Worm (Caenorhabditis elegans) whole organism, late embryonic: Measurements from ENCODE around the gene F43E2.11.

Source experiments
- C08G9.2 ChIP-seq: sonication (generic microtip); optimal IDR thresholded peaks from 2 replicates; lab custom pipeline; 2016; ENCODE audit warnings: mild to moderate bottlenecking, missing genetic modification characterization, moderate library complexity, missing compliant biosample characterization
- F13H6.1 ChIP-seq: sonication (generic microtip); optimal IDR thresholded peaks from 2 replicates; lab custom pipeline; 2016; ENCODE audit warnings: missing genetic modification characterization, missing compliant biosample characterization
- K09A11.1 ChIP-seq: sonication (generic microtip); optimal IDR thresholded peaks from 2 replicates; lab custom pipeline; 2017; ENCODE audit warnings: antibody characterized with exemption, mild to moderate bottlenecking, missing genetic modification characterization, missing compliant biosample characterization; ENCODE audit not compliant: insufficient read depth
- ahr-1 ChIP-seq: sonication (generic microtip); optimal IDR thresholded peaks from 2 replicates; lab custom pipeline; 2016; ENCODE audit warnings: missing genetic modification characterization, missing compliant biosample characterization
- ceh-18 ChIP-seq: sonication (generic microtip); optimal IDR thresholded peaks from 2 replicates; lab custom pipeline; 2016; ENCODE audit warnings: missing genetic modification characterization, missing compliant biosample characterization
- ceh-19 ChIP-seq: fragments of 200-800 bp; sonication (Bioruptor generic); optimal IDR thresholded peaks from 2 replicates; lab custom pipeline; 2018; ENCODE audit warnings: mild to moderate bottlenecking, missing genetic modification characterization, missing compliant biosample characterization
- ceh-2 ChIP-seq: sonication (generic microtip); optimal IDR thresholded peaks from 2 replicates; lab custom pipeline; 2016; ENCODE audit warnings: missing genotype, missing genetic modification characterization, missing compliant biosample characterization
- ceh-24 ChIP-seq: sonication (generic microtip); optimal IDR thresholded peaks from 2 replicates; lab custom pipeline; 2016; ENCODE audit warnings: mild to moderate bottlenecking, missing genetic modification characterization, missing compliant biosample characterization
- ceh-31 ChIP-seq: sonication (generic microtip); optimal IDR thresholded peaks from 2 replicates; lab custom pipeline; 2016; ENCODE audit warnings: missing genetic modification characterization, missing compliant biosample characterization
- ceh-34 ChIP-seq: sonication (generic microtip); optimal IDR thresholded peaks from 2 replicates; lab custom pipeline; 2016; ENCODE audit warnings: mild to moderate bottlenecking, missing genetic modification characterization, missing compliant biosample characterization
- ceh-45 ChIP-seq: fragments of 200-800 bp; sonication (Bioruptor generic); IDR thresholded peaks from 2 replicates; pipeline ENCODE4 v1.3.6; 2022; ENCODE audit warnings: missing genetic modification reagents, missing genetic modification characterization, missing compliant biosample characterization
- ceh-48 ChIP-seq: sonication (generic microtip); optimal IDR thresholded peaks from 2 replicates; lab custom pipeline; 2016; ENCODE audit warnings: missing genetic modification characterization, inconsistent platforms, missing compliant biosample characterization
- ceh-6 ChIP-seq: fragments of 200-800 bp; sonication (Bioruptor generic); optimal IDR thresholded peaks from 2 replicates; lab custom pipeline; 2018; ENCODE audit warnings: mild to moderate bottlenecking, missing genetic modification characterization, missing compliant biosample characterization
- che-1 ChIP-seq: sonication (generic microtip); optimal IDR thresholded peaks from 2 replicates; lab custom pipeline; 2016; ENCODE audit warnings: mild to moderate bottlenecking, missing genetic modification characterization, missing compliant biosample characterization
- dmd-4 ChIP-seq: sonication (generic microtip); optimal IDR thresholded peaks from 2 replicates; lab custom pipeline; 2016; ENCODE audit warnings: borderline replicate concordance, missing genetic modification characterization, missing compliant biosample characterization
- elt-4 ChIP-seq: sonication (generic microtip); optimal IDR thresholded peaks from 2 replicates; lab custom pipeline; 2016; ENCODE audit warnings: missing genetic modification characterization, missing compliant biosample characterization
- ets-4 ChIP-seq: sonication (generic microtip); optimal IDR thresholded peaks from 2 replicates; lab custom pipeline; 2016; ENCODE audit warnings: missing genetic modification characterization, missing compliant biosample characterization
- fkh-10 ChIP-seq: fragments of 150-350 bp; optimal IDR thresholded peaks from 2 replicates; lab custom pipeline; 2014; ENCODE audit warnings: missing biosample characterization, missing genetic modification reagents, missing genetic modification characterization
- fkh-6 ChIP-seq: sonication (generic microtip); optimal IDR thresholded peaks from 2 replicates; lab custom pipeline; 2016; ENCODE audit warnings: missing genetic modification characterization, missing compliant biosample characterization
- gmeb-2 ChIP-seq: sonication (generic microtip); optimal IDR thresholded peaks from 2 replicates; lab custom pipeline; 2016; ENCODE audit warnings: missing genetic modification characterization, inconsistent platforms, missing compliant biosample characterization
- hlh-13 ChIP-seq: fragments of 200-800 bp; sonication (Bioruptor generic); optimal IDR thresholded peaks from 2 replicates; lab custom pipeline; 2018; ENCODE audit warnings: mild to moderate bottlenecking, missing genetic modification characterization, missing compliant biosample characterization
- hlh-30 ChIP-seq: sonication (generic microtip); optimal IDR thresholded peaks from 2 replicates; lab custom pipeline; 2017; ENCODE audit warnings: antibody characterized with exemption, missing genetic modification characterization, missing compliant biosample characterization; ENCODE audit not compliant: insufficient read depth
- hlh-6 ChIP-seq: sonication (generic microtip); optimal IDR thresholded peaks from 2 replicates; lab custom pipeline; 2016; ENCODE audit warnings: missing genotype, missing genetic modification characterization, missing compliant biosample characterization
- lin-11 ChIP-seq: fragments of 200-800 bp; sonication (Bioruptor generic); optimal IDR thresholded peaks from 2 replicates; lab custom pipeline; 2018; ENCODE audit warnings: mild to moderate bottlenecking, missing genetic modification characterization, missing compliant biosample characterization
- nfya-1 ChIP-seq: sonication (generic microtip); optimal IDR thresholded peaks from 2 replicates; lab custom pipeline; 2017; ENCODE audit warnings: missing genetic modification characterization, mild to moderate bottlenecking, missing compliant biosample characterization, antibody characterized with exemption, moderate library complexity
- nhr-11 ChIP-seq: fragments of 150-350 bp; optimal IDR thresholded peaks from 2 replicates; lab custom pipeline; 2014; ENCODE audit warnings: missing biosample characterization, missing genetic modification characterization
- npax-4 ChIP-seq: sonication (generic microtip); optimal IDR thresholded peaks from 2 replicates; lab custom pipeline; 2016; ENCODE audit warnings: missing genetic modification characterization, missing compliant biosample characterization
- pag-3 ChIP-seq: sonication (generic microtip); optimal IDR thresholded peaks from 2 replicates; lab custom pipeline; 2016; ENCODE audit warnings: missing compliant biosample characterization, missing genetic modification characterization, borderline replicate concordance
- pax-1 ChIP-seq: fragments of 150-350 bp; optimal IDR thresholded peaks from 2 replicates; lab custom pipeline; 2014; ENCODE audit warnings: missing biosample characterization, missing genetic modification characterization
- pha-4 ChIP-seq: fragments of 150-350 bp; optimal IDR thresholded peaks from 2 replicates; lab custom pipeline; 2018; ENCODE audit warnings: missing biosample characterization, missing genetic modification reagents, missing genetic modification characterization
- pqm-1 ChIP-seq: sonication (generic microtip); optimal IDR thresholded peaks from 2 replicates; lab custom pipeline; 2016; ENCODE audit warnings: missing genetic modification characterization, missing compliant biosample characterization
- ref-2 ChIP-seq: sonication (generic microtip); optimal IDR thresholded peaks from 2 replicates; lab custom pipeline; 2016; ENCODE audit warnings: missing genetic modification characterization, missing compliant biosample characterization
- rnt-1 ChIP-seq: sonication (generic microtip); optimal IDR thresholded peaks from 2 replicates; lab custom pipeline; 2016; ENCODE audit warnings: missing genetic modification characterization, missing compliant biosample characterization
- sdc-2 ChIP-seq: sonication (generic microtip); optimal IDR thresholded peaks from 2 replicates; lab custom pipeline; 2016; ENCODE audit warnings: missing genotype, missing genetic modification characterization, missing compliant biosample characterization
- syd-9 ChIP-seq: sonication (generic microtip); optimal IDR thresholded peaks from 2 replicates; lab custom pipeline; 2016; ENCODE audit warnings: mild to moderate bottlenecking, missing genetic modification characterization, moderate library complexity, missing compliant biosample characterization
- tbx-2 ChIP-seq: sonication (generic microtip); optimal IDR thresholded peaks from 2 replicates; lab custom pipeline; 2016; ENCODE audit warnings: missing genetic modification characterization, missing compliant biosample characterization
- tbx-7 ChIP-seq: sonication (generic microtip); optimal IDR thresholded peaks from 2 replicates; lab custom pipeline; 2016; ENCODE audit warnings: missing genotype, missing genetic modification characterization, missing compliant biosample characterization
- ttx-3 ChIP-seq: sonication (generic microtip); optimal IDR thresholded peaks from 2 replicates; lab custom pipeline; 2016; ENCODE audit warnings: missing genetic modification reagents, missing genetic modification characterization, missing compliant biosample characterization
- unc-42 ChIP-seq: sonication (generic microtip); optimal IDR thresholded peaks from 2 replicates; lab custom pipeline; 2016; ENCODE audit warnings: missing genotype, missing genetic modification characterization, missing compliant biosample characterization

The F43E2.11 gene

ce11 chrII:7358489-7358943 is 11.6 kb downstream of the F43E2.11 start, which contains the start of gene insc-1:
TSS of gene insc-1 (plus strand) at chrII:7358893.
- peak; percentile 16 for TF ChIP-seq ref-2
- TF ChIP-seq ceh-34 (tag; lab: Kevin White, UChicago): no peak

ce11 chrII:7357176-7357575 is 12.9 kb downstream of the F43E2.11 start:
- TF ChIP-seq ceh-48 (tag; lab: Kevin White, UChicago) (no peak), elt-4 (tag; lab: Kevin White, UChicago) (no peak), nhr-11 (tag; lab: Kevin White, UChicago) (no peak), ceh-24 (tag; lab: Kevin White, UChicago) (no peak), fkh-6 (tag; lab: Kevin White, UChicago) (no peak), lin-11 (tag; lab: Kevin White, UChicago) (no peak), tbx-2 (tag; lab: Kevin White, UChicago) (no peak), pha-4 (tag; lab: Kevin White, UChicago) (no peak), ceh-6 (no peak), pag-3 (tag; lab: Kevin White, UChicago) (no peak), fkh-10 (GFP tag; lab: Kevin White, UChicago) (no peak), ttx-3 (tag; lab: Kevin White, UChicago) (no peak), ceh-31 (no peak), ahr-1 (tag; lab: Kevin White, UChicago) (no peak), tbx-7 (tag; lab: Kevin White, UChicago) (no peak), gmeb-2 (no peak), F13H6.1 (tag; lab: Kevin White, UChicago) (no peak)

DNA sequence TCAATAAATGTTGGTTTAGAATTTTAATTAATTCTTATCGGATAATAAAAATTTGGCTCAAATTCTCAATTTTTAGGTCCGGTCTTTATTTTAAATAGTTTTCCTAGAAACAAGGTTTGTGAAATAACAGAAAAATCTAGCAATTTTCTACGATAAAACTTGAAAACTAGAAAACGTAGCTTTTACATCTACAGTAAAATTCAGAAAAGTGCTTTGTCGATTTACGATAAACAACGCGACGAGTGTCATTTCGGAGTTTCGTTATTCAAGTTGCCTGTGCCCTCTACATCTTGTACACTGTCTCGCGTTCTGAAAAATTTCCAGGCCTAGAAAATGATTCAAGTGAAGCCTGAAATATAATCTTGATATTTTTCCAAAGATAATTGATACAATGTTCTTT is 13.3 kb downstream of the F43E2.11 start:
- no peak for TF ChIP-seq hlh-13 (GFP tag; lab: Kevin White, UChicago)
- TF ChIP-seq C08G9.2 (tag; lab: Kevin White, UChicago): no peak
- no peak for TF ChIP-seq pax-1
- no peak for TF ChIP-seq rnt-1 (tag; lab: Kevin White, UChicago)
- TF ChIP-seq nhr-11 (tag; lab: Kevin White, UChicago): no peak
- no peak for TF ChIP-seq K09A11.1 (tag; lab: Kevin White, UChicago)
- no peak for TF ChIP-seq elt-4 (tag; lab: Kevin White, UChicago)
- no peak for TF ChIP-seq unc-42
- TF ChIP-seq lin-11 (tag; lab: Kevin White, UChicago): no peak
- TF ChIP-seq ceh-34 (tag; lab: Kevin White, UChicago): no peak
- no peak for TF ChIP-seq dmd-4 (tag; lab: Kevin White, UChicago)
- TF ChIP-seq ceh-45 (GFP tag; lab: Robert Waterston, UW): no peak
- TF ChIP-seq fkh-10 (GFP tag; lab: Kevin White, UChicago): no peak
- TF ChIP-seq syd-9 (tag; lab: Kevin White, UChicago): no peak
- no peak for TF ChIP-seq nfya-1
- no peak for TF ChIP-seq ets-4 (tag; lab: Kevin White, UChicago)
- TF ChIP-seq pqm-1 (tag; lab: Kevin White, UChicago): no peak
- no peak for TF ChIP-seq pag-3 (tag; lab: Kevin White, UChicago)

- no peak for TF ChIP-seq ceh-48 (tag; lab: Kevin White, UChicago)
- no peak for TF ChIP-seq ceh-19
- no peak for TF ChIP-seq npax-4
- no peak for TF ChIP-seq nhr-11 (tag; lab: Kevin White, UChicago)
- no peak for TF ChIP-seq tbx-7 (tag; lab: Kevin White, UChicago)
- no peak for TF ChIP-seq ets-4 (tag; lab: Kevin White, UChicago)
- no peak for TF ChIP-seq ceh-24 (tag; lab: Kevin White, UChicago)
- no peak for TF ChIP-seq F13H6.1 (tag; lab: Kevin White, UChicago)
- no peak for TF ChIP-seq hlh-30 (tag; lab: Kevin White, UChicago)
- no peak for TF ChIP-seq che-1 (tag; lab: Kevin White, UChicago)
- no peak for TF ChIP-seq fkh-6 (tag; lab: Kevin White, UChicago)
- TF ChIP-seq sdc-2 (tag; lab: Kevin White, UChicago): no peak
- no peak for TF ChIP-seq ceh-18 (tag; lab: Kevin White, UChicago)
- TF ChIP-seq hlh-6 (tag; lab: Kevin White, UChicago): no peak
- TF ChIP-seq ceh-2 (tag; lab: Kevin White, UChicago): no peak
- TF ChIP-seq, all 69 proteins: peak for 0
Observed at ce11 chrII:7356326-7356725, 13.8 kb downstream of the F43E2.11 start, which contains the start of gene haf-2. TSS of gene haf-2 (minus strand) at chrII:7356426.
